Worm (Caenorhabditis elegans): ENCODE data around the gene vrk-1.

- TF ChIP-seq aly-2 (tag; optimal IDR thresholded peaks at IDR 0.05): no peak
- no peak for TF ChIP-seq lin-11 (tag; optimal IDR thresholded peaks at IDR 0.05)
- no peak for TF ChIP-seq ama-1 (optimal IDR thresholded peaks at IDR 0.05)
- no peak for TF ChIP-seq elt-3 (tag; optimal IDR thresholded peaks at IDR 0.05)
- no peak for TF ChIP-seq nhr-6 (tag; optimal IDR thresholded peaks at IDR 0.05)
- TF ChIP-seq fos-1 (tag; optimal IDR thresholded peaks at IDR 0.05): no peak
- no peak for TF ChIP-seq lin-13 (GFP tag; optimal IDR thresholded peaks at IDR 0.05)
- no peak for TF ChIP-seq nhr-25 (tag; optimal IDR thresholded peaks at IDR 0.05)
Observed at ce11 chrII:5957803-5958367, 36.1 kb downstream of the vrk-1 start.

Data from whole organism, L2 larva.